Worm (Caenorhabditis elegans): ENCODE measurements around the gene zhp-4.

ce11 chrV:19136206-19136605, 34.6 kb upstream of the zhp-4 start, which contains the start of gene Y39B6A.9:
- TF ChIP-seq daf-12 (tag; optimal IDR thresholded peaks at IDR 0.05) (no peak), nhr-77 (tag; optimal IDR thresholded peaks at IDR 0.05) (no peak), nhr-237 (tag; optimal IDR thresholded peaks at IDR 0.05) (no peak), ctbp-1 (GFP tag; IDR thresholded peaks at IDR 0.05) (no peak), nhr-10 (tag; optimal IDR thresholded peaks at IDR 0.05) (no peak), lsy-2 (tag; optimal IDR thresholded peaks at IDR 0.05) (no peak), dve-1 (tag; optimal IDR thresholded peaks at IDR 0.05; ENCODE audit: insufficient read depth) (no peak)

Data from whole organism, L4 larva.